Worm (Caenorhabditis elegans): Measurements from ENCODE around the gene C05C9.2.

DNA sequence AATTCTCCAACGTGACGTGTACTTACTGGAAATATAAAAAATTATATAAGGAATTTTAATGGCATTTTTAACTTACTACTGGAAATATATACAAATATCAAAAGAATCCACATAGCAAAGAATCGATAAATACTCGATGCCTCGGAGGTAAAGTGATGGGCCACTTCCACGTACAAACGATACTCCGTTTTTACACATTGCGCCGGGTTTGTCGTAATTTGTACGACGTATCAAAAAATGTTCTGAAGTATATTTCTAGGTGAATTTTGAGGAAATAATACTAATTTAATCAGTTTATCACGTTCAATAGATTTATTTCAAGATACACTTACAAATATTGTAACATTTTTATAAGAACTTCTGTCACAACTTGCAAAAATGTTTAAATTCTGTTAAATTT, 32.1 kb upstream of the C05C9.2 start, which contains the start of gene R08B4.3:
- TF ChIP-seq ama-1 (optimal IDR thresholded peaks at IDR 0.05) = no peak
- TF ChIP-seq pag-3 (tag; optimal IDR thresholded peaks at IDR 0.05; ENCODE audit: borderline replicate concordance) = no peak
- TF ChIP-seq ztf-16 (tag; optimal IDR thresholded peaks at IDR 0.05) = no peak
- no peak for TF ChIP-seq K09A11.1 (tag; optimal IDR thresholded peaks at IDR 0.05; ENCODE audit: insufficient read depth)
- TF ChIP-seq fkh-10 (GFP tag; optimal IDR thresholded peaks at IDR 0.05) = no peak
- no peak for TF ChIP-seq nfya-1 (tag; optimal IDR thresholded peaks at IDR 0.05)
- no peak for TF ChIP-seq hlh-8 (tag; optimal IDR thresholded peaks at IDR 0.05)
- TF ChIP-seq dmd-4 (tag; optimal IDR thresholded peaks at IDR 0.05; ENCODE audit: borderline replicate concordance) = no peak
- TF ChIP-seq hlh-13 (GFP tag; optimal IDR thresholded peaks at IDR 0.05) = no peak
- TF ChIP-seq pat-9 (tag; optimal IDR thresholded peaks at IDR 0.05) = no peak
- TF ChIP-seq C38D4.7 (GFP tag; optimal IDR thresholded peaks at IDR 0.05) = no peak
- TF ChIP-seq lim-6 (tag; optimal IDR thresholded peaks at IDR 0.05) = no peak
- no peak for TF ChIP-seq ceh-22 (tag; optimal IDR thresholded peaks at IDR 0.05)
